Worm (Caenorhabditis elegans): ENCODE results near the gene col-145.

col-145 gene

ce11 chrV:9112467-9112866, 50.3 kb downstream of the col-145 start, which contains the start of gene F21C10.7:
Gene F21C10.7 (plus strand): TSS chrV:9112767.
- TF ChIP-seq unc-130 (tag; optimal IDR thresholded peaks at IDR 0.05) (no peak), tbx-2 (tag; optimal IDR thresholded peaks at IDR 0.05) (no peak), ama-1 (optimal IDR thresholded peaks at IDR 0.05) (no peak)
